Fruit fly (Drosophila melanogaster): ENCODE data around the gene Ost48.

Ost48 gene

DNA sequence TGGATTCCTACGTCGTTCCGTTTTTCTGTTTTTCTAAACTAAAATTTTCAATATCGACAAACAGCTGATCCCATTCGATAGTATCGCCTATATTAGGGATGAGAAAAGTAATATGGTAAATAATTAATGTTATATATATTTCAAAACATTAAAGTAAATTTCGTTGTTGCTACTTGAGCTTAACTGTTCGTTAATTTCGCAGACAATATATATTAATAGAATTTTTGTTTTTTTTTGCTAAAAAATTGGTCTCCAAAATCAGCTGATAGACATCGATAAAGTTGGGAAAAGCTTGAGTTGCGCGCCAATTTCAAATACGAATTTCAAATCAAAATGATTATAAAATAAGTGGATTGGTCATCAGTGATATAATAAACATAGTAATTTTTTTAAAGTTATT, 38.0 kb upstream of the Ost48 start, which contains the start of gene CG12118 (continued):
- peak; percentile 53; the same call in 2 of the 3 replicates for TF ChIP-seq dysf (GFP tag; IDR thresholded peaks at IDR 0.05)
- peak; percentile 36 for TF ChIP-seq BtbVII (GFP tag; optimal IDR thresholded peaks at IDR 0.05)
- peak; percentile 79 for TF ChIP-seq CG12155 (GFP tag; optimal IDR thresholded peaks at IDR 0.05)
- peak; percentile 92 for TF ChIP-seq E2f2 (GFP tag; IDR thresholded peaks at IDR 0.05)
- peak; percentile 78 for TF ChIP-seq CG14441 (GFP tag; IDR thresholded peaks at IDR 0.05)
- no peak for TF ChIP-seq ash1 (GFP tag; optimal IDR thresholded peaks at IDR 0.05)
- TF ChIP-seq fu2 (GFP tag; optimal IDR thresholded peaks at IDR 0.05): no peak
- peak; percentile 91 for TF ChIP-seq CG34224 (GFP tag; IDR thresholded peaks at IDR 0.05; ENCODE audit: partially characterized antibody)
- peak; percentile 69 for TF ChIP-seq CG10147 (GFP tag; optimal IDR thresholded peaks at IDR 0.05)
- no peak for TF ChIP-seq Neu2 (GFP tag; optimal IDR thresholded peaks at IDR 0.05; ENCODE audit: borderline replicate concordance)
- no peak for TF ChIP-seq pum (GFP tag; optimal IDR thresholded peaks at IDR 0.05)
- TF ChIP-seq CG15073 (GFP tag; optimal IDR thresholded peaks at IDR 0.05): no peak
- TF ChIP-seq CG13894 (tag; optimal IDR thresholded peaks at IDR 0.05): peak; percentile 75
- TF ChIP-seq z (GFP tag; IDR thresholded peaks at IDR 0.05): no peak
- peak; percentile 60 for TF ChIP-seq CG9215 (GFP tag; IDR thresholded peaks at IDR 0.05)
- TF ChIP-seq zf30C (GFP tag; optimal IDR thresholded peaks at IDR 0.05): no peak
- peak; percentile 91 for TF ChIP-seq gem (tag; optimal IDR thresholded peaks at IDR 0.05)
- TF ChIP-seq CG9932 (GFP tag; IDR thresholded peaks at IDR 0.05): peak; percentile 89
- no peak for TF ChIP-seq usp (GFP tag; optimal IDR thresholded peaks at IDR 0.05)
- peak; percentile 88 for TF ChIP-seq wdn (GFP tag; IDR thresholded peaks at IDR 0.05)
- TF ChIP-seq caup (GFP tag; optimal IDR thresholded peaks at IDR 0.05; ENCODE audit: severe bottlenecking): peak; percentile 62
- TF ChIP-seq Elba2 (GFP tag; optimal IDR thresholded peaks at IDR 0.05): peak; percentile 23
- no peak for TF ChIP-seq Lpt (GFP tag; optimal IDR thresholded peaks at IDR 0.05)
- no peak for TF ChIP-seq her (GFP tag; optimal IDR thresholded peaks at IDR 0.05)
- TF ChIP-seq Hr51 (GFP tag; optimal IDR thresholded peaks at IDR 0.05): peak; percentile 53 to 80
- no peak; the same call in 1 of the 2 replicates for TF ChIP-seq GATAe (GFP tag; conservative IDR thresholded peaks at IDR 0.05)
- no peak for TF ChIP-seq Hr78 (GFP tag; optimal IDR thresholded peaks at IDR 0.05)
- TF ChIP-seq Dek (tag; optimal IDR thresholded peaks at IDR 0.05): peak; percentile 62
- peak; percentile 65 for TF ChIP-seq CG14050 (GFP tag; IDR thresholded peaks at IDR 0.05)
- no peak for TF ChIP-seq crol (GFP tag; IDR thresholded peaks at IDR 0.05)
- peak; percentile 84 for TF ChIP-seq CG9727 (GFP tag; optimal IDR thresholded peaks at IDR 0.05)
- no peak for TF ChIP-seq nau (GFP tag; optimal IDR thresholded peaks at IDR 0.05)
- TF ChIP-seq onecut (GFP tag; IDR thresholded peaks at IDR 0.05): peak; percentile 14; the same call in 1 of the 2 replicates
- TF ChIP-seq CG13424 (tag; optimal IDR thresholded peaks at IDR 0.05): peak; percentile 84
- peak; percentile 21 to 88 for TF ChIP-seq dpn (GFP tag; optimal IDR thresholded peaks at IDR 0.05)
- TF ChIP-seq CG10543 (GFP tag; optimal IDR thresholded peaks at IDR 0.05): peak; percentile 50
- TF ChIP-seq Asciz (GFP tag; optimal IDR thresholded peaks at IDR 0.05): no peak
- peak; percentile 71 for TF ChIP-seq CG13296 (GFP tag; optimal IDR thresholded peaks at IDR 0.05)
- peak; percentile 87 to 98 for TF ChIP-seq crp (GFP tag; optimal IDR thresholded peaks at IDR 0.05)
- TF ChIP-seq klu (GFP tag; IDR thresholded peaks at IDR 0.05): peak; percentile 41; the same call in 1 of the 2 replicates
- TF ChIP-seq pita (GFP tag; optimal IDR thresholded peaks at IDR 0.05): no peak
- peak; percentile 59 for TF ChIP-seq nerfin-1 (tag; optimal IDR thresholded peaks at IDR 0.05)
- peak; percentile 76 for TF ChIP-seq CG7839 (tag; optimal IDR thresholded peaks at IDR 0.05)
- no peak for TF ChIP-seq Trl (optimal IDR thresholded peaks at IDR 0.05)
- TF ChIP-seq Trl (GFP tag; optimal IDR thresholded peaks at IDR 0.05): peak; percentile 55
- no peak for TF ChIP-seq Dad (GFP tag; optimal IDR thresholded peaks at IDR 0.05)
- no peak for TF ChIP-seq abd-A (tag; optimal IDR thresholded peaks at IDR 0.05)
- TF ChIP-seq chif (GFP tag; optimal IDR thresholded peaks at IDR 0.05): peak; percentile 0 to 52
- peak; percentile 82 for TF ChIP-seq lilli (GFP tag; optimal IDR thresholded peaks at IDR 0.05)
- TF ChIP-seq CG7745 (tag; optimal IDR thresholded peaks at IDR 0.05): no peak
